Fruit fly (Drosophila melanogaster) whole organism, embryonic: ENCODE data around the gene CG6441.
A peak's percentile ranks its signal among the peaks of the same experiment; 100 is the strongest.

Source experiments
- CG11696 ChIP-seq: fragments of 200-800 bp; sonication (Bioruptor generic); IDR thresholded peaks from 2 replicates; pipeline ENCODE4 v1.3.6; 2022; ENCODE audit warnings: missing biosample characterization, missing genetic modification characterization
- CG12104 ChIP-seq: fragments of 200-800 bp; sonication (Bioruptor generic); optimal IDR thresholded peaks from 3 replicates; lab custom pipeline; 2016; ENCODE audit warnings: missing biosample characterization, missing genetic modification characterization
- CG12769 ChIP-seq: fragments of 200-800 bp; sonication (Bioruptor generic); optimal IDR thresholded peaks from 2 replicates; lab custom pipeline; 2019; ENCODE audit warnings: missing biosample characterization, mild to moderate bottlenecking, missing genetic modification characterization, moderate library complexity
- CG14667 ChIP-seq: fragments of 200-800 bp; sonication (Bioruptor generic); IDR thresholded peaks from 2 replicates; pipeline ENCODE4 v1.3.6; 2022; ENCODE audit warnings: missing biosample characterization, missing genetic modification characterization
- CG1603 ChIP-seq: fragments of 200-800 bp; sonication (Bioruptor generic); optimal IDR thresholded peaks from 2 replicates; lab custom pipeline; 2019; ENCODE audit warnings: missing biosample characterization, mild to moderate bottlenecking, missing genetic modification characterization, moderate library complexity
- CG18764 ChIP-seq: fragments of 200-800 bp; sonication (Bioruptor generic); optimal IDR thresholded peaks from 3 replicates; lab custom pipeline; 2016; ENCODE audit warnings: missing biosample characterization, missing genetic modification characterization
- CG31388 ChIP-seq: fragments of 200-800 bp; sonication (Bioruptor generic); optimal IDR thresholded peaks from 2 replicates; lab custom pipeline; 2016; ENCODE audit warnings: missing biosample characterization, missing genetic modification characterization
- CG32767 ChIP-seq: fragments of 200-800 bp; sonication (Bioruptor generic); IDR thresholded peaks from 2 replicates; pipeline ENCODE4 v1.3.6; 2022; ENCODE audit warnings: missing biosample characterization, missing genetic modification characterization
- CG33213 ChIP-seq: fragments of 200-800 bp; sonication (Bioruptor generic); optimal IDR thresholded peaks from 3 replicates; lab custom pipeline; 2016; ENCODE audit warnings: missing biosample characterization, missing genetic modification characterization
- CG42726 ChIP-seq: fragments of 200-800 bp; sonication (Bioruptor generic); IDR thresholded peaks from 2 replicates; pipeline ENCODE4 v1.3.6; 2022; ENCODE audit warnings: missing biosample characterization, missing genetic modification characterization; ENCODE audit not compliant: partially characterized antibody
- CG6254 ChIP-seq: fragments of 200-800 bp; sonication (Bioruptor generic); optimal IDR thresholded peaks from 3 replicates; lab custom pipeline; 2017; ENCODE audit warnings: mild to moderate bottlenecking, missing biosample characterization, missing genetic modification reagents, missing genetic modification characterization
- CG6272 ChIP-seq: fragments of 200-800 bp; sonication (Bioruptor generic); IDR thresholded peaks from 2 replicates; pipeline ENCODE4 v1.3.6; 2022; ENCODE audit warnings: missing biosample characterization, missing genetic modification characterization
- CG7987 ChIP-seq: fragments of 200-800 bp; sonication (Bioruptor generic); optimal IDR thresholded peaks from 2 replicates; lab custom pipeline; 2018; ENCODE audit warnings: missing biosample characterization, mild to moderate bottlenecking, missing genetic modification characterization, moderate library complexity
- CG8359 ChIP-seq: fragments of 200-800 bp; sonication (Bioruptor generic); optimal IDR thresholded peaks from 2 replicates; lab custom pipeline; 2017; ENCODE audit warnings: missing biosample characterization, mild to moderate bottlenecking, missing genetic modification characterization, borderline replicate concordance
- CTCF ChIP-seq: fragments of 200-800 bp; sonication (Bioruptor generic); optimal IDR thresholded peaks from 2 replicates; lab custom pipeline; 2017; ENCODE audit warnings: missing biosample characterization, mild to moderate bottlenecking, missing genetic modification characterization, moderate library complexity
- Chrac-16 ChIP-seq: fragments of 200-800 bp; sonication (Bioruptor generic); optimal IDR thresholded peaks from 3 replicates; lab custom pipeline; 2016; ENCODE audit warnings: missing biosample characterization, missing genetic modification characterization
- CkIIα-i1 ChIP-seq: fragments of 200-800 bp; sonication (Bioruptor generic); IDR thresholded peaks from 2 replicates; pipeline ENCODE4 v1.3.6; 2022; ENCODE audit warnings: missing biosample characterization, missing genetic modification characterization
- Dfd ChIP-seq, 2 experiments: fragments of >200 bp; optimal IDR thresholded peaks; 2 replicates each; lab custom pipeline; 2017; ENCODE audit warnings: missing biosample characterization in 2 of 2, missing genetic modification characterization in 2 of 2
- Dip3 ChIP-seq: fragments of 200-800 bp; sonication (Bioruptor generic); optimal IDR thresholded peaks from 3 replicates; lab custom pipeline; 2016; ENCODE audit warnings: missing biosample characterization, missing genetic modification characterization
- E2f2 ChIP-seq: fragments of 200-800 bp; sonication (Bioruptor generic); IDR thresholded peaks from 2 replicates; pipeline ENCODE4 v1.3.6; 2022; ENCODE audit warnings: missing biosample characterization, missing genetic modification characterization
- ERR ChIP-seq: fragments of 200-800 bp; sonication (Bioruptor generic); optimal IDR thresholded peaks from 2 replicates; lab custom pipeline; 2016; ENCODE audit warnings: missing biosample characterization, missing genetic modification characterization
- Fer1 ChIP-seq: fragments of 200-800 bp; sonication (Bioruptor generic); optimal IDR thresholded peaks from 2 replicates; lab custom pipeline; 2017; ENCODE audit warnings: missing biosample characterization, mild to moderate bottlenecking, missing genetic modification characterization
- NC2β ChIP-seq: fragments of 200-800 bp; sonication (Bioruptor generic); optimal IDR thresholded peaks from 2 replicates; lab custom pipeline; 2016; ENCODE audit warnings: missing biosample characterization, missing genetic modification characterization
- Nf-YA ChIP-seq: fragments of 200-800 bp; sonication (Bioruptor generic); IDR thresholded peaks from 2 replicates; pipeline ENCODE4 v1.3.6; 2022; ENCODE audit warnings: missing biosample characterization, missing genetic modification characterization
- Oaz ChIP-seq: fragments of 200-800 bp; sonication (Bioruptor generic); IDR thresholded peaks from 2 replicates; pipeline ENCODE4 v1.3.6; 2022; ENCODE audit warnings: missing biosample characterization, missing genetic modification characterization
- Pdp1 ChIP-seq, 2 experiments: fragments of 200-800 bp; sonication (Bioruptor generic); optimal IDR thresholded peaks; 3 replicates each; lab custom pipeline; 2016; ENCODE audit warnings: missing biosample characterization in 2 of 2, missing genetic modification characterization in 2 of 2, mild to moderate bottlenecking in 1 of 2, moderate library complexity in 1 of 2
- Poxn ChIP-seq: fragments of 200-800 bp; sonication (Bioruptor generic); IDR thresholded peaks from 2 replicates; pipeline ENCODE4 v1.3.6; 2022; ENCODE audit warnings: missing biosample characterization, missing genetic modification characterization
- Spps ChIP-seq: fragments of 200-800 bp; sonication (Bioruptor generic); optimal IDR thresholded peaks from 2 replicates; lab custom pipeline; 2018; ENCODE audit warnings: missing biosample characterization, mild to moderate bottlenecking, missing genetic modification characterization
- al ChIP-seq: fragments of 200-800 bp; sonication (Bioruptor generic); IDR thresholded peaks from 2 replicates; pipeline ENCODE4 v1.3.6; 2022; ENCODE audit warnings: missing biosample characterization, missing genetic modification characterization
- bab2 ChIP-seq: fragments of 200-800 bp; sonication (Bioruptor generic); optimal IDR thresholded peaks from 2 replicates; lab custom pipeline; 2016; ENCODE audit warnings: missing biosample characterization, missing genetic modification characterization
- bsh ChIP-seq, 2 experiments: fragments of 200-800 bp; sonication (Bioruptor generic); optimal IDR thresholded peaks; 2 replicates each; lab custom pipeline; 2017 to 2018; ENCODE audit warnings: mild to moderate bottlenecking in 2 of 2, missing biosample characterization in 2 of 2, missing genetic modification characterization in 2 of 2, moderate library complexity in 1 of 2
- caup ChIP-seq: fragments of 200-800 bp; sonication (Bioruptor generic); optimal IDR thresholded peaks from 3 replicates; lab custom pipeline; 2017; ENCODE audit warnings: missing biosample characterization, mild to moderate bottlenecking, missing genetic modification characterization, moderate library complexity; ENCODE audit not compliant: severe bottlenecking
- corto ChIP-seq: fragments of 200-800 bp; sonication (Bioruptor generic); optimal IDR thresholded peaks from 2 replicates; lab custom pipeline; 2016; ENCODE audit warnings: missing biosample characterization, mild to moderate bottlenecking, missing genetic modification characterization, moderate library complexity
- crc ChIP-seq: fragments of 200-800 bp; sonication (Bioruptor generic); optimal IDR thresholded peaks from 2 replicates; lab custom pipeline; 2016; ENCODE audit warnings: missing biosample characterization, missing genetic modification characterization
- gem ChIP-seq: fragments of 200-800 bp; sonication (Bioruptor generic); optimal IDR thresholded peaks from 2 replicates; lab custom pipeline; 2019; ENCODE audit warnings: missing biosample characterization, mild to moderate bottlenecking, missing genetic modification characterization, moderate library complexity
- insv ChIP-seq, 2 experiments: fragments of 200-800 bp; sonication (Bioruptor generic); optimal IDR thresholded peaks; 3 replicates each; lab custom pipeline; 2016 to 2018; ENCODE audit warnings: missing biosample characterization in 2 of 2, missing genetic modification characterization in 2 of 2
- jing ChIP-seq: fragments of 200-800 bp; sonication (Bioruptor generic); optimal IDR thresholded peaks from 2 replicates; lab custom pipeline; 2018; ENCODE audit warnings: missing biosample characterization, mild to moderate bottlenecking, missing genetic modification characterization
- jumu ChIP-seq: fragments of 200-800 bp; sonication (Bioruptor generic); optimal IDR thresholded peaks from 3 replicates; lab custom pipeline; 2016; ENCODE audit warnings: missing biosample characterization, missing genetic modification characterization
- kah ChIP-seq: fragments of 200-800 bp; sonication (Bioruptor generic); optimal IDR thresholded peaks from 2 replicates; lab custom pipeline; 2018; ENCODE audit warnings: missing biosample characterization, mild to moderate bottlenecking, missing genetic modification characterization
- oc ChIP-seq: fragments of 200-800 bp; sonication (Bioruptor generic); optimal IDR thresholded peaks from 2 replicates; lab custom pipeline; 2018; ENCODE audit warnings: missing biosample characterization, mild to moderate bottlenecking, missing genetic modification characterization, moderate library complexity
- p53 ChIP-seq: fragments of 200-800 bp; sonication (Bioruptor generic); optimal IDR thresholded peaks from 2 replicates; lab custom pipeline; 2016; ENCODE audit warnings: missing biosample characterization, missing genetic modification characterization
- pita ChIP-seq: fragments of 200-800 bp; sonication (Bioruptor generic); optimal IDR thresholded peaks from 2 replicates; lab custom pipeline; 2017; ENCODE audit warnings: missing biosample characterization, mild to moderate bottlenecking, missing genetic modification characterization
- ranshi ChIP-seq: fragments of 200-800 bp; sonication (Bioruptor generic); IDR thresholded peaks from 2 replicates; pipeline ENCODE4 v1.3.6; 2022; ENCODE audit warnings: missing biosample characterization, missing genetic modification characterization
- rib ChIP-seq: fragments of 200-800 bp; sonication (Bioruptor generic); IDR thresholded peaks from 2 replicates; pipeline ENCODE4 v1.3.6; 2022; ENCODE audit warnings: missing biosample characterization, missing genetic modification characterization
- slou ChIP-seq: fragments of 200-800 bp; sonication (Bioruptor generic); optimal IDR thresholded peaks from 3 replicates; lab custom pipeline; 2016; ENCODE audit warnings: missing biosample characterization, missing genetic modification characterization
- so ChIP-seq: fragments of 200-800 bp; sonication (Bioruptor generic); IDR thresholded peaks from 3 replicates; pipeline ENCODE4 v1.3.6; 2022; ENCODE audit warnings: missing biosample characterization, missing genetic modification characterization
- sqz ChIP-seq: fragments of 200-800 bp; sonication (Bioruptor generic); optimal IDR thresholded peaks from 3 replicates; lab custom pipeline; 2018; ENCODE audit warnings: missing biosample characterization, mild to moderate bottlenecking, missing genetic modification characterization
- tio ChIP-seq: fragments of 200-800 bp; sonication (Bioruptor generic); optimal IDR thresholded peaks from 2 replicates; lab custom pipeline; 2017; ENCODE audit warnings: missing biosample characterization, missing genetic modification characterization, inconsistent platforms
- trh ChIP-seq: fragments of 200-800 bp; sonication (Bioruptor generic); optimal IDR thresholded peaks from 2 replicates; lab custom pipeline; 2016; ENCODE audit warnings: missing biosample characterization, missing genetic modification characterization

Gene CG6441

DNA sequence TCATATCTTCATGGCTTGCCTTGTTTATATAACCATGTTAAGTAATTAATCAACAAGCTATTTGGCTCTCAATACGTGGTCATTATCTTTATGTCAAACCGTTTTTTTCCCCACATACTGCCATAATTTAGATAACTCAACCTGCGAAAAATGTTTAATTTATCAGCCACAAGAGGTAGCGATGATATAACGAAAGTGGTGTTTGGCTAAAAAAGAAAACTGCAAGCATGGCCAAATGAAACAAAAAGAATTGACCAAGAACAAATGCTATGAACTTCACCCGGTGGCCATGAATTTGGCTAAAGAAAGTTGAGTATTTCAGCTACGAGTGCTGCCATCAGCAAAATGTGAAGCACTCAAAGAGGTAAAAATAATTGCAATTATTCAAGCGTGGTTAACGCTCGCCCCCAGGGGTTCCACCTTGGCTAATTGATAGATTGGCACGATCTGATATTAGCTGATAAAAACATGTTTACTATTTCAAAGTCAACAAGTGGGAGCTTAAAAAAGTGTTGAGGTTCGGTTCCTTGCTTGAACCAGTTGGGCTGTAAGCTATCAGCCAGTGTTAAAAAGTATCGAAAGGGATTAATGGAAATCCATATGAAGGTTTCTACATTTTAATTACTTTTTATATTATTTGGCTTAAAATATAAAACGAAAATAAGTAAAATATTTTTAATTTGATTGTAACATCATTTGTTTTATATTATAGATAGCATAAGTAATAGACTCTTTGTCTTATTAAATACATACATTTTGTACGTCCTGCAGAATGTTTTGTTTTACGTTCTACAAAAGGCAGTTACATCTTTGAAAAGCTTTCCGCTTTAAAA, 37.8 kb upstream of the CG6441 start (continued):
- peak; percentile 47 for TF ChIP-seq crc (GFP tag; lab: Kevin White, UChicago)
- TF ChIP-seq ERR (GFP tag; lab: Kevin White, UChicago), result peak; percentile 70
- TF ChIP-seq CG11696 (GFP tag; lab: Robert Waterston, UW), result peak; percentile 66
- peak; percentile 27 for TF ChIP-seq jumu (GFP tag; lab: Kevin White, UChicago)
- peak; percentile 76 for TF ChIP-seq CG18764
- TF ChIP-seq CkIIα-i1 (GFP tag; lab: Robert Waterston, UW), result peak; percentile 55; the same call in 1 of the 2 replicates
- TF ChIP-seq bsh (GFP tag; optimal IDR thresholded peaks at IDR 0.05; lab: Kevin White, UChicago), result peak in 1 of 2 experiments; percentile 59
- TF ChIP-seq slou (GFP tag; lab: Kevin White, UChicago), result peak; percentile 72
- TF ChIP-seq CG6254, result no peak
- TF ChIP-seq sqz, result peak; percentile 55
- TF ChIP-seq Dip3, result peak; percentile 39
- TF ChIP-seq jing (GFP tag; lab: Kevin White, UChicago), result no peak
- TF ChIP-seq trh, result peak; percentile 57
- no peak for TF ChIP-seq Dfd (GFP tag; optimal IDR thresholded peaks at IDR 0.05; lab: Kevin White, UChicago)
- TF ChIP-seq corto (GFP tag; lab: Kevin White, UChicago), result no peak
- TF ChIP-seq bab2, result peak; percentile 84
- peak; percentile 72 for TF ChIP-seq Nf-YA (GFP tag; lab: Robert Waterston, UW)
- peak; percentile 75 for TF ChIP-seq Fer1 (GFP tag; lab: Kevin White, UChicago)
- no peak for TF ChIP-seq CG8359 (GFP tag; lab: Kevin White, UChicago)
- TF ChIP-seq al (GFP tag; lab: Robert Waterston, UW), result peak; percentile 34; the same call in 1 of the 2 replicates
- TF ChIP-seq so (GFP tag; lab: Robert Waterston, UW), result peak; percentile 79; the same call in 2 of the 3 replicates
- TF ChIP-seq insv (GFP tag; optimal IDR thresholded peaks at IDR 0.05; lab: Kevin White, UChicago), result peak in 1 of 2 experiments; percentile 49
- peak; percentile 68 for TF ChIP-seq tio (GFP tag; lab: Kevin White, UChicago)
- TF ChIP-seq CG7987 (GFP tag; lab: Kevin White, UChicago), result peak; percentile 87
- TF ChIP-seq CG14667 (GFP tag; lab: Robert Waterston, UW), result no peak; the same call in 1 of the 2 replicates
- TF ChIP-seq CG31388, result peak; percentile 23
- TF ChIP-seq E2f2 (GFP tag; lab: Robert Waterston, UW), result peak; percentile 44; the same call in 1 of the 2 replicates
- TF ChIP-seq CG1603 (tag; lab: Kevin White, UChicago), result peak; percentile 67
- peak; percentile 21 for TF ChIP-seq NC2β (GFP tag; lab: Kevin White, UChicago)
- peak; percentile 66 for TF ChIP-seq CG12104
- peak; percentile 85 for TF ChIP-seq CG12769 (tag; lab: Kevin White, UChicago)
- TF ChIP-seq CG32767 (GFP tag; lab: Robert Waterston, UW), result peak; percentile 37; the same call in 1 of the 2 replicates
- TF ChIP-seq Poxn, result 0 out of 2 replicates have a peak, but pooled peaks have one; percentile 26
- peak; percentile 77 for TF ChIP-seq oc (tag; lab: Kevin White, UChicago)
- TF ChIP-seq ranshi (GFP tag; lab: Robert Waterston, UW), result peak; percentile 75
- TF ChIP-seq kah (GFP tag; lab: Kevin White, UChicago), result peak; percentile 6
- TF ChIP-seq CTCF, result peak; percentile 76
- peak; percentile 26 for TF ChIP-seq pita
- peak; percentile 1 for TF ChIP-seq Spps (tag; lab: Kevin White, UChicago)
- TF ChIP-seq caup (GFP tag; lab: Kevin White, UChicago), result peak; percentile 89
- peak; percentile 79 for TF ChIP-seq CG33213 (GFP tag; lab: Kevin White, UChicago)
- 0 out of 2 replicates have a peak, but pooled peaks have one; percentile 40 for TF ChIP-seq Oaz
- peak; percentile 82 for TF ChIP-seq rib
- TF ChIP-seq gem (tag; lab: Kevin White, UChicago), result peak; percentile 67
- peak; percentile 53 to 67 for TF ChIP-seq Pdp1 (GFP tag; optimal IDR thresholded peaks at IDR 0.05; lab: Kevin White, UChicago)
- no peak for TF ChIP-seq Chrac-16 (GFP tag; lab: Kevin White, UChicago)
- TF ChIP-seq CG42726 (GFP tag; lab: Robert Waterston, UW), result no peak
- no peak for TF ChIP-seq CG6272
- peak; percentile 68 for TF ChIP-seq p53 (GFP tag; lab: Kevin White, UChicago)
